Worm (Caenorhabditis elegans): ENCODE measurements around the gene ncx-1.

ncx-1 gene

ce11 chrV:20124393-20124792 lies 3.9 kb upstream of the ncx-1 start:
- TF ChIP-seq zfh-2 (GFP tag; conservative IDR thresholded peaks at IDR 0.05): peak; percentile 55
- no peak for TF ChIP-seq T26A5.8 (tag; optimal IDR thresholded peaks at IDR 0.05)

DNA sequence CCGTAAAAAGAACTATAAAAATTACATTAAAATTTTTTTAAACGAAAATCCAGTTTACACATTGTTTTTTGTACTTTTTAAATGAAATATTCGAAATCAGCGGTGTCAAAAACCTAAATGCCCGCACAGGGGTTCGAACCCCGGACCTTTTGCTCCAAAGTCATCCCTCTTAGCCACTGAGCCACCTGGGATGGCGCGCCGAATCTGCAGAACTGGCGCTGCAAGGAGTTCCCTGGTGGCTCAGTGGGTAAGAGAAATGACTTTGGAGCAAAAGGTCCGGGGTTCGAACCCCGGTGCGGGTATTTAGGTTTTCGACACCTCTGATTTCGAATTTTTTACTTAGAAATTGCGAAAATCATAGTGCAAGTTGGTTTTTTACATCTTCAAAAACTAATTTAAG lies 3.1 kb upstream of the ncx-1 start:
- TF ChIP-seq dpff-1 (tag; optimal IDR thresholded peaks at IDR 0.05): no peak
- no peak for TF ChIP-seq dox-1 (GFP tag; IDR thresholded peaks at IDR 0.05)
- TF ChIP-seq let-526 (GFP tag; IDR thresholded peaks at IDR 0.05): no peak
- no peak for TF ChIP-seq rpc-1 (optimal IDR thresholded peaks at IDR 0.05)
- peak; percentile 37 for TF ChIP-seq rpc-1 (tag; optimal IDR thresholded peaks at IDR 0.05)
- no peak for TF ChIP-seq madf-8 (GFP tag; conservative IDR thresholded peaks at IDR 0.05)
- no peak for TF ChIP-seq D2030.7 (GFP tag; IDR thresholded peaks at IDR 0.05)
- TF ChIP-seq nhr-80 (tag; optimal IDR thresholded peaks at IDR 0.05): no peak
- TF ChIP-seq die-1 (tag; optimal IDR thresholded peaks at IDR 0.05): no peak
- peak; percentile 54 for TF ChIP-seq tbp1 (GFP tag; optimal IDR thresholded peaks at IDR 0.05)
- no peak for TF ChIP-seq nhr-179 (tag; optimal IDR thresholded peaks at IDR 0.05)
- TF ChIP-seq mcd-1 (GFP tag; IDR thresholded peaks at IDR 0.05): no peak

DNA sequence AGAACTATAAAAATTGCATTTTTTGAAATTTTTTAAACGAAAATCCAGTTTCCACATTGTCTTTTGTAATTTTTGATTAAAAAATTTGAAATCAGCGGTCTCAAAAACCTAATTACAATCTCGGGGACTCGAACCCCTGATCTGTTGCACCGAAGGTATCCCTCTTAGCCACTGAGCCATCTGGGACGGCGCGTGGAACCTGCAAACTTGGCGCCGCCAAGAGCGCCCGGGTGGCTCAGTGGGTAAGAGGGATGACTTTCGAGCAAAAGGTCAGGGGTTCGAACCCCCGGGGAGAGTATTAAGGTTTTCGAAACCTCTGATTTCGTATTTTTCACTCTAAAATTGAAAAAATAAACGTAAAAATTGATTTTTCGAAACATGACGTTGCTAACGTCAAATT lies 2.5 kb upstream of the ncx-1 start:
- no peak for TF ChIP-seq F49E8.2 (tag; optimal IDR thresholded peaks at IDR 0.05; ENCODE audit: insufficient read depth)
- peak; percentile 55; the same call in 1 of the 2 replicates for TF ChIP-seq zfh-2 (GFP tag; conservative IDR thresholded peaks at IDR 0.05)

DNA sequence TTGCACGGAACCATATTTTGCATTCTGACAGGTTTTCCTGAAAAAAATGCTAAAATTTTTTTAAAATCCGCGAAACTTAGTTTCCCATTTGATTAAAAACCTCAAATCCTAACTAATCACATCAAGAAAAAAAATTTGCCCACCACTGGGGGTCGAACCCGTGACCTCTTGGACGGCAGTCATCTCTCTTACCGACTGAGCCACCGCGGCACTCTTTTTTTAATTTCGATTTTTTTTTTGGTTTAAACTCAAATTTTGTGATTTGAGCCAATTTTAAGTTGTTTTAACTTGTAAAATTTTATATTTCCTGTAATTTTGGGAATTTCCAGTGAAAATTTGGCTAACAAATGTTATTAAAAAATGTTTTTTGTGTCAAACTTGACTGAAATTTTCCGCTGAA lies 703 bp downstream of the ncx-1 start:
- TF ChIP-seq rpc-1 (optimal IDR thresholded peaks at IDR 0.05): peak; percentile 17
- TF ChIP-seq rpc-1 (tag; optimal IDR thresholded peaks at IDR 0.05): peak; percentile 62
- TF ChIP-seq zim-3 (tag; optimal IDR thresholded peaks at IDR 0.05): no peak
- TF ChIP-seq somi-1 (GFP tag; optimal IDR thresholded peaks at IDR 0.05): no peak
- TF ChIP-seq tbp1 (GFP tag; optimal IDR thresholded peaks at IDR 0.05): peak; percentile 71
- TF ChIP-seq hsf-1 (GFP tag; IDR thresholded peaks at IDR 0.05): no peak

ce11 chrV:20105210-20105793 lies 15.2 kb downstream of the ncx-1 start:
- no peak for TF ChIP-seq snpc-1.3 (tag; optimal IDR thresholded peaks at IDR 0.05; ENCODE audit: insufficient read depth)
- no peak for TF ChIP-seq ztf-22 (GFP tag; optimal IDR thresholded peaks at IDR 0.05)

DNA sequence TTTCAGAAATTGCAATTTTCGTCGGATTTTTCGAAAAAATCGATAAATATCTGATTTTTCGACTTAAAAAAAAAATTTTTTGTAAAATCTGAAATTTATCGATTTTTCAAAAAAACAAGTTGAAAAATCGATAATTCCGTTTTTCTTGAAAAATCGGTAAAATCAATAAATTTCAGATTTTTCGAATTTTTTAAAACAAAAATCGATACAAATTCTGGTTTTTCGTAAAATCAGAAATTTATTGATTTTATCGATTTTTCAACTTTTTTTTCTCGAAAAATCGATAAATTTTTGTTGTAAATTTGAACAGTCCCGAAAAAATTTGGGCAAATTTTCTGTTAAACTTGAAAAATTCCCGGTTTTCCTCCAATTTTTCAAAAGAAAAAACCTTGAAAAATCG lies 16.1 kb downstream of the ncx-1 start:
- TF ChIP-seq attf-3 (GFP tag; conservative IDR thresholded peaks at IDR 0.05): no peak
- TF ChIP-seq ceh-91 (GFP tag; IDR thresholded peaks at IDR 0.05): no peak
- TF ChIP-seq mxl-1 (tag; optimal IDR thresholded peaks at IDR 0.05): no peak
- no peak for TF ChIP-seq Y67H2A.10 (GFP tag; conservative IDR thresholded peaks at IDR 0.05)
- TF ChIP-seq zfh-2 (GFP tag; conservative IDR thresholded peaks at IDR 0.05): no peak
- no peak for TF ChIP-seq athp-1 (tag; optimal IDR thresholded peaks at IDR 0.05)
- TF ChIP-seq hmg-1.2 (GFP tag; IDR thresholded peaks at IDR 0.05): no peak
- no peak for TF ChIP-seq pha-4 (tag; optimal IDR thresholded peaks at IDR 0.05)
- TF ChIP-seq sea-2 (GFP tag; IDR thresholded peaks at IDR 0.05): no peak

ce11 chrV:20097164-20097563 lies 23.3 kb downstream of the ncx-1 start:
- TF ChIP-seq attf-6 (GFP tag; IDR thresholded peaks at IDR 0.05): no peak
- no peak for TF ChIP-seq him-1 (tag; optimal IDR thresholded peaks at IDR 0.05)
- no peak for TF ChIP-seq ztf-25 (GFP tag; IDR thresholded peaks at IDR 0.05)
- TF ChIP-seq nfya-2 (GFP tag; IDR thresholded peaks at IDR 0.05): no peak
- TF ChIP-seq zfh-2 (GFP tag; conservative IDR thresholded peaks at IDR 0.05): peak; percentile 77
